Fruit fly (Drosophila melanogaster): ENCODE measurements around the gene ltl.
A peak's percentile ranks its signal among the peaks of the same experiment; 100 is the strongest.

Gene ltl

dm6 chr3L:7521847-7522246 is 3.0 kb downstream of the ltl start (continued):
- TF ChIP-seq vfl (GFP tag; optimal IDR thresholded peaks at IDR 0.05) (no peak), CG12236 (GFP tag; optimal IDR thresholded peaks at IDR 0.05) (no peak), scrt (GFP tag; optimal IDR thresholded peaks at IDR 0.05) (no peak), CG4854 (GFP tag; optimal IDR thresholded peaks at IDR 0.05) (no peak), Hr3 (GFP tag; optimal IDR thresholded peaks at IDR 0.05) (no peak), B-H2 (GFP tag; optimal IDR thresholded peaks at IDR 0.05) (no peak), Ravus (GFP tag; IDR thresholded peaks at IDR 0.05) (no peak), ro (GFP tag; IDR thresholded peaks at IDR 0.05) (no peak), CG11398 (GFP tag; optimal IDR thresholded peaks at IDR 0.05) (no peak), corto (GFP tag; optimal IDR thresholded peaks at IDR 0.05) (no peak), CG8089 (GFP tag; optimal IDR thresholded peaks at IDR 0.05) (no peak), MBD-R2 (GFP tag; IDR thresholded peaks at IDR 0.05) (no peak), chn (GFP tag; optimal IDR thresholded peaks at IDR 0.05) (no peak), CG3065 (GFP tag; optimal IDR thresholded peaks at IDR 0.05) (no peak), Pdp1 (GFP tag; optimal IDR thresholded peaks at IDR 0.05) (no peak), btn (GFP tag; optimal IDR thresholded peaks at IDR 0.05) (no peak), Stat92E (GFP tag; optimal IDR thresholded peaks at IDR 0.05) (no peak), E2f2 (GFP tag; IDR thresholded peaks at IDR 0.05) (0 out of 2 replicates have a peak, but pooled peaks have one; percentile 8), ato (GFP tag; IDR thresholded peaks at IDR 0.05; ENCODE audit: partially characterized antibody) (no peak), crol (GFP tag; IDR thresholded peaks at IDR 0.05) (no peak), Dbx (GFP tag; IDR thresholded peaks at IDR 0.05) (no peak), bbx (GFP tag; IDR thresholded peaks at IDR 0.05; ENCODE audit: partially characterized antibody) (no peak), ERR (GFP tag; optimal IDR thresholded peaks at IDR 0.05) (no peak), CG7271 (tag; optimal IDR thresholded peaks at IDR 0.05) (no peak), Sry-δ (GFP tag; optimal IDR thresholded peaks at IDR 0.05) (no peak), CG4820 (GFP tag; optimal IDR thresholded peaks at IDR 0.05) (no peak), slp2 (GFP tag; optimal IDR thresholded peaks at IDR 0.05) (no peak), tap (tag; optimal IDR thresholded peaks at IDR 0.05) (no peak), CG31388 (GFP tag; optimal IDR thresholded peaks at IDR 0.05) (no peak), CG11504 (tag; optimal IDR thresholded peaks at IDR 0.05) (peak; percentile 57), CG9797 (GFP tag; optimal IDR thresholded peaks at IDR 0.05) (no peak), CG15601 (tag; optimal IDR thresholded peaks at IDR 0.05) (no peak), stc (GFP tag; IDR thresholded peaks at IDR 0.05) (no peak), CrebB (tag; optimal IDR thresholded peaks at IDR 0.05) (no peak), br (optimal IDR thresholded peaks at IDR 0.05) (no peak), sob (GFP tag; IDR thresholded peaks at IDR 0.05) (no peak), ham (GFP tag; IDR thresholded peaks at IDR 0.05) (no peak), CG3163 (GFP tag; optimal IDR thresholded peaks at IDR 0.05) (no peak), ssp (GFP tag; IDR thresholded peaks at IDR 0.05) (no peak), Dp (GFP tag; optimal IDR thresholded peaks at IDR 0.05) (no peak), CG8290 (GFP tag; optimal IDR thresholded peaks at IDR 0.05) (no peak), CG8290 (tag; optimal IDR thresholded peaks at IDR 0.05) (no peak), PHDP (tag; optimal IDR thresholded peaks at IDR 0.05) (no peak), CG32772 (GFP tag; IDR thresholded peaks at IDR 0.05) (peak; percentile 48; the same call in 1 of the 2 replicates), CG6654 (GFP tag; optimal IDR thresholded peaks at IDR 0.05) (no peak), jumu (GFP tag; optimal IDR thresholded peaks at IDR 0.05) (no peak), gro (GFP tag; optimal IDR thresholded peaks at IDR 0.05) (no peak), pros (GFP tag; optimal IDR thresholded peaks at IDR 0.05) (no peak), CkIIα-i1 (GFP tag; IDR thresholded peaks at IDR 0.05) (no peak), MTF-1 (GFP tag; optimal IDR thresholded peaks at IDR 0.05; ENCODE audit: borderline replicate concordance) (no peak), dysf (GFP tag; IDR thresholded peaks at IDR 0.05) (no peak), Hsf (GFP tag; optimal IDR thresholded peaks at IDR 0.05) (no peak), trem (tag; optimal IDR thresholded peaks at IDR 0.05) (peak; percentile 33)
